Fruit fly (Drosophila melanogaster) whole organism, embryonic: ENCODE measurements around the gene Trax.

ENCODE experiments used
- Atf-2 ChIP-seq: fragments of 200-800 bp; sonication (Bioruptor generic); optimal IDR thresholded peaks from 2 replicates; lab custom pipeline; 2016; ENCODE audit warnings: missing biosample characterization, missing genetic modification characterization
- Atf6 ChIP-seq: fragments of 200-800 bp; sonication (Bioruptor generic); IDR thresholded peaks from 2 replicates; pipeline ENCODE4 v1.3.6; 2022; ENCODE audit warnings: missing biosample characterization, missing genetic modification characterization
- BtbVII ChIP-seq: fragments of 200-800 bp; sonication (Bioruptor generic); optimal IDR thresholded peaks from 3 replicates; lab custom pipeline; 2017; ENCODE audit warnings: missing biosample characterization, mild to moderate bottlenecking, missing genetic modification characterization
- CG10209 ChIP-seq: fragments of 200-800 bp; sonication (Bioruptor generic); optimal IDR thresholded peaks from 3 replicates; lab custom pipeline; 2017; ENCODE audit warnings: missing biosample characterization, mild to moderate bottlenecking, missing genetic modification characterization, missing genetic modification reagents
- CG11093 ChIP-seq: fragments of 200-800 bp; sonication (Bioruptor generic); IDR thresholded peaks from 3 replicates; pipeline ENCODE4 v1.3.6; 2022; ENCODE audit warnings: missing biosample characterization, missing genetic modification characterization
- CG11398 ChIP-seq: fragments of 200-800 bp; sonication (Bioruptor generic); optimal IDR thresholded peaks from 2 replicates; lab custom pipeline; 2016; ENCODE audit warnings: missing biosample characterization, missing genetic modification characterization
- CG12155 ChIP-seq: fragments of 200-800 bp; sonication (Bioruptor generic); optimal IDR thresholded peaks from 3 replicates; lab custom pipeline; 2016; ENCODE audit warnings: missing biosample characterization, missing genetic modification characterization
- CG12744 ChIP-seq: fragments of 200-800 bp; sonication (Bioruptor generic); optimal IDR thresholded peaks from 2 replicates; lab custom pipeline; 2016; ENCODE audit warnings: missing biosample characterization, missing genetic modification characterization
- CG14050 ChIP-seq: fragments of 200-800 bp; sonication (Bioruptor generic); IDR thresholded peaks from 3 replicates; pipeline ENCODE4 v1.3.6; 2022; ENCODE audit warnings: missing biosample characterization, missing genetic modification characterization
- CG14860 ChIP-seq: fragments of 200-800 bp; sonication (Bioruptor generic); IDR thresholded peaks from 3 replicates; pipeline ENCODE4 v1.3.6; 2022; ENCODE audit warnings: missing biosample characterization, missing genetic modification characterization; ENCODE audit not compliant: partially characterized antibody
- CG16813 ChIP-seq: fragments of 200-800 bp; sonication (Bioruptor generic); IDR thresholded peaks from 3 replicates; pipeline ENCODE4 v1.3.6; 2022; ENCODE audit warnings: missing biosample characterization, missing genetic modification characterization; ENCODE audit not compliant: partially characterized antibody
- CG17385 ChIP-seq: fragments of 200-800 bp; sonication (Bioruptor generic); optimal IDR thresholded peaks from 3 replicates; lab custom pipeline; 2018; ENCODE audit warnings: missing biosample characterization, mild to moderate bottlenecking, missing genetic modification characterization
- CG30020 ChIP-seq: fragments of 200-800 bp; optimal IDR thresholded peaks from 2 replicates; lab custom pipeline; 2019; ENCODE audit warnings: missing biosample characterization, mild to moderate bottlenecking, missing genetic modification characterization, moderate library complexity
- CG3281 ChIP-seq: fragments of 200-800 bp; sonication (Bioruptor generic); optimal IDR thresholded peaks from 3 replicates; lab custom pipeline; 2017; ENCODE audit warnings: missing biosample characterization, mild to moderate bottlenecking, missing genetic modification characterization
- CG34376 ChIP-seq: fragments of 200-800 bp; sonication (Bioruptor generic); optimal IDR thresholded peaks from 2 replicates; lab custom pipeline; 2018; ENCODE audit warnings: missing biosample characterization, mild to moderate bottlenecking, missing genetic modification characterization
- CG5245 ChIP-seq: fragments of 200-800 bp; sonication (Bioruptor generic); optimal IDR thresholded peaks from 3 replicates; lab custom pipeline; 2016; ENCODE audit warnings: missing biosample characterization, missing genetic modification characterization
- CG6654 ChIP-seq: fragments of 200-800 bp; sonication (Bioruptor generic); optimal IDR thresholded peaks from 2 replicates; lab custom pipeline; 2017; ENCODE audit warnings: missing biosample characterization, mild to moderate bottlenecking, missing genetic modification characterization
- CG6765 ChIP-seq: fragments of 200-800 bp; sonication (Bioruptor generic); optimal IDR thresholded peaks from 3 replicates; lab custom pipeline; 2017; ENCODE audit warnings: missing biosample characterization, mild to moderate bottlenecking, missing genetic modification characterization
- CG7271 ChIP-seq: fragments of 200-800 bp; sonication (Bioruptor generic); optimal IDR thresholded peaks from 2 replicates; lab custom pipeline; 2018; ENCODE audit warnings: missing biosample characterization, mild to moderate bottlenecking, missing genetic modification characterization, moderate library complexity
- CG7556 ChIP-seq: fragments of 200-800 bp; sonication (Bioruptor generic); optimal IDR thresholded peaks from 2 replicates; lab custom pipeline; 2017; ENCODE audit warnings: missing biosample characterization, mild to moderate bottlenecking, missing genetic modification characterization
- CG7745 ChIP-seq: fragments of 200-800 bp; sonication (Bioruptor generic); optimal IDR thresholded peaks from 2 replicates; lab custom pipeline; 2018; ENCODE audit warnings: missing biosample characterization, mild to moderate bottlenecking, missing genetic modification characterization, moderate library complexity
- CG8388 ChIP-seq: fragments of 200-800 bp; sonication (Bioruptor generic); optimal IDR thresholded peaks from 2 replicates; lab custom pipeline; 2019; ENCODE audit warnings: missing biosample characterization, mild to moderate bottlenecking, missing genetic modification characterization, moderate library complexity
- CG9215 ChIP-seq: fragments of 200-800 bp; sonication (Bioruptor generic); IDR thresholded peaks from 2 replicates; pipeline ENCODE4 v1.3.6; 2022; ENCODE audit warnings: missing biosample characterization, missing genetic modification characterization
- CG9876 ChIP-seq: fragments of 200-800 bp; sonication (Bioruptor generic); optimal IDR thresholded peaks from 2 replicates; lab custom pipeline; 2016; ENCODE audit warnings: missing biosample characterization, missing genetic modification characterization
- CHES-1-like ChIP-seq: fragments of 200-800 bp; sonication (Bioruptor generic); optimal IDR thresholded peaks from 2 replicates; lab custom pipeline; 2016; ENCODE audit warnings: missing biosample characterization, missing genetic modification characterization
- E2f1 ChIP-seq: fragments of 200-800 bp; sonication (Bioruptor generic); IDR thresholded peaks from 2 replicates; pipeline ENCODE4 v1.3.6; 2022; ENCODE audit warnings: missing biosample characterization, missing genetic modification characterization
- ERR ChIP-seq: fragments of 200-800 bp; sonication (Bioruptor generic); optimal IDR thresholded peaks from 2 replicates; lab custom pipeline; 2016; ENCODE audit warnings: missing biosample characterization, missing genetic modification characterization
- Ets65A ChIP-seq: fragments of 200-800 bp; sonication (Bioruptor generic); peaks from one replicate; lab custom pipeline; 2016; ENCODE audit warnings: missing biosample characterization, missing genetic modification characterization
- Jarid2 ChIP-seq: fragments of 200-800 bp; sonication (Bioruptor generic); optimal IDR thresholded peaks from 3 replicates; lab custom pipeline; 2017; ENCODE audit warnings: mild to moderate bottlenecking, missing biosample characterization, missing genetic modification reagents, missing genetic modification characterization
- Poxn ChIP-seq: fragments of 200-800 bp; sonication (Bioruptor generic); IDR thresholded peaks from 2 replicates; pipeline ENCODE4 v1.3.6; 2022; ENCODE audit warnings: missing biosample characterization, missing genetic modification characterization
- Side ChIP-seq: fragments of 200-800 bp; sonication (Bioruptor generic); optimal IDR thresholded peaks from 2 replicates; lab custom pipeline; 2016; ENCODE audit warnings: missing biosample characterization, missing genetic modification characterization
- Sox100B ChIP-seq: fragments of 200-800 bp; sonication (Bioruptor generic); optimal IDR thresholded peaks from 3 replicates; lab custom pipeline; 2018; ENCODE audit warnings: missing biosample characterization, mild to moderate bottlenecking, missing genetic modification characterization
- ci ChIP-seq: fragments of 200-800 bp; sonication (Bioruptor generic); IDR thresholded peaks from 3 replicates; pipeline ENCODE4 v1.3.6; 2022; ENCODE audit warnings: missing biosample characterization, missing genetic modification characterization
- corto ChIP-seq: fragments of 200-800 bp; sonication (Bioruptor generic); optimal IDR thresholded peaks from 2 replicates; lab custom pipeline; 2016; ENCODE audit warnings: missing biosample characterization, mild to moderate bottlenecking, missing genetic modification characterization, moderate library complexity
- disco-r ChIP-seq: fragments of 200-800 bp; sonication (Bioruptor generic); optimal IDR thresholded peaks from 2 replicates; lab custom pipeline; 2016; ENCODE audit warnings: missing biosample characterization, missing genetic modification characterization
- fru ChIP-seq: fragments of >200 bp; optimal IDR thresholded peaks from 2 replicates; lab custom pipeline; 2017
- gcm2 ChIP-seq: fragments of 200-800 bp; sonication (Bioruptor generic); optimal IDR thresholded peaks from 2 replicates; lab custom pipeline; 2016; ENCODE audit warnings: missing biosample characterization, missing genetic modification characterization
- hth ChIP-seq: fragments of >200 bp; optimal IDR thresholded peaks from 2 replicates; lab custom pipeline; 2017; ENCODE audit warnings: inconsistent platforms
- jigr1 ChIP-seq: fragments of 200-800 bp; sonication (Bioruptor generic); IDR thresholded peaks from 3 replicates; pipeline ENCODE4 v1.3.6; 2022; ENCODE audit warnings: missing biosample characterization, missing genetic modification characterization
- kah ChIP-seq: fragments of 200-800 bp; sonication (Bioruptor generic); optimal IDR thresholded peaks from 2 replicates; lab custom pipeline; 2018; ENCODE audit warnings: missing biosample characterization, mild to moderate bottlenecking, missing genetic modification characterization
- klu ChIP-seq: fragments of 200-800 bp; sonication (Bioruptor generic); IDR thresholded peaks from 2 replicates; pipeline ENCODE4 v1.3.6; 2022; ENCODE audit warnings: missing biosample characterization, missing genetic modification characterization
- lab ChIP-seq: fragments of 200-800 bp; sonication (Bioruptor generic); optimal IDR thresholded peaks from 3 replicates; lab custom pipeline; 2017; ENCODE audit warnings: missing biosample characterization, missing genetic modification characterization, mild to moderate bottlenecking, moderate library complexity, missing genetic modification reagents
- lbe ChIP-seq: fragments of 200-800 bp; sonication (Bioruptor generic); optimal IDR thresholded peaks from 2 replicates; lab custom pipeline; 2016; ENCODE audit warnings: missing biosample characterization, mild to moderate bottlenecking, missing genetic modification characterization
- mld ChIP-seq: fragments of 200-800 bp; sonication (Bioruptor generic); IDR thresholded peaks from 3 replicates; pipeline ENCODE4 v1.3.6; 2022; ENCODE audit warnings: missing biosample characterization, missing genetic modification characterization; ENCODE audit not compliant: partially characterized antibody
- prd ChIP-seq, 3 experiments: fragments of >200 bp in 2 of 3; fragments of 200-800 bp in 1 of 3; sonication (Bioruptor generic) in 1 of 3; optimal IDR thresholded peaks in 2 of 3; IDR thresholded peaks in 1 of 3; 2 replicates in 2 of 3; 3 replicates in 1 of 3; pipeline versions ENCODE4 v1.3.6 to Lab custom; 2017 to 2022; ENCODE audit warnings: missing biosample characterization in 1 of 3, missing genetic modification characterization in 1 of 3
- slou ChIP-seq: fragments of 200-800 bp; sonication (Bioruptor generic); optimal IDR thresholded peaks from 3 replicates; lab custom pipeline; 2016; ENCODE audit warnings: missing biosample characterization, missing genetic modification characterization
- sr ChIP-seq: fragments of 200-800 bp; sonication (Bioruptor generic); IDR thresholded peaks from 3 replicates; pipeline ENCODE4 v1.3.6; 2022; ENCODE audit warnings: missing biosample characterization, missing genetic modification characterization
- ssp ChIP-seq: fragments of 200-800 bp; sonication (Bioruptor generic); IDR thresholded peaks from 2 replicates; pipeline ENCODE4 v1.3.6; 2022; ENCODE audit warnings: missing biosample characterization, missing genetic modification characterization
- tin ChIP-seq: fragments of 200-800 bp; sonication (Bioruptor generic); optimal IDR thresholded peaks from 3 replicates; lab custom pipeline; 2016; ENCODE audit warnings: missing biosample characterization, missing genetic modification characterization
- vfl ChIP-seq: fragments of 200-800 bp; sonication (Bioruptor generic); optimal IDR thresholded peaks from 2 replicates; lab custom pipeline; 2016; ENCODE audit warnings: missing biosample characterization, missing genetic modification characterization

Gene Trax

DNA sequence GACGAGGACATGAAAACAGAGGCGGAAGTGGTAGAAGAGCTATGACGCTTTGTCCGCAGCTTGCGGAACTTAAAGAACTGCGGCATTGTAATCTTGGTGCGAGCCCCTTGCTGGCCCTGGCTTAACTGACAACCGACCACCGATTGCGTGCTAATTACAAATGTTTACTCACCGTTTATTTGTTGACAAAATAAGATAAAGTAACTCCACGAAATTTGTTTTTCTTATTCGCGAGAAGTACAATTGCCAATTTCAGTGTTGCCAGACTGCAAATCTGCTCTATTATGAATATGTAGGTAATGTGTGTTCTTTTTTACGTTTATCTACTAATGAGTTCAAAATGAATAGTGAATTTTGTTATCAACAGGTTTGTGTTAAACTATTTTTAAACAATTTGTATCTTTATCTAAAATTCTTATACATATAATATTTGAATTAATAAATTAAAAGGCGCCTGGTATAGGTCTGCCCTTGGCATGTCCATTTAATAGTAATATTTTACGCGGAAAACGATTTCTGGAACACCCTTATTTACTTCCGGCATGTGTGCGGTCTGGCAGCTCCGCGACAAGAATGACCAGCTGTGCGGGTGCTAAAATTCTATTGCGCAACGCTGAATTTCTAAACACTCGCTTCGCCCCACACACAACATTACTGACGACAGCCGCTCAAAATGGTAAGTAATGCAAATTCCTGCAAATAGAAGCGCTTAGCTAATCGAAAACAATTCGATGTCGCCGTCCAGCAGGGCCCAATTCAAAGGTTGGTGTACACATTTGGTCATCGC lies 4.7 kb upstream of the Trax start, which contains the start of the genes Atg4b and Hibch (continued):
- TF ChIP-seq CG12744 (GFP tag; lab: Kevin White, UChicago) (no peak), E2f1 (GFP tag; lab: Robert Waterston, UW) (peak; percentile 68), CHES-1-like (peak; percentile 5), CG17385 (GFP tag; lab: Kevin White, UChicago) (peak; percentile 64), sr (no peak), CG7745 (tag; lab: Kevin White, UChicago) (no peak), Sox100B (GFP tag; lab: Kevin White, UChicago) (no peak), lab (GFP tag; lab: Kevin White, UChicago) (no peak), CG14050 (GFP tag; lab: Robert Waterston, UW) (peak; percentile 63; the same call in 2 of the 3 replicates), CG12155 (peak; percentile 82), hth (lab: Kevin White, UChicago) (no peak), CG3281 (GFP tag; lab: Kevin White, UChicago) (peak; percentile 88), CG7556 (peak; percentile 87), CG9215 (GFP tag; lab: Robert Waterston, UW) (peak; percentile 86), Side (GFP tag; lab: Kevin White, UChicago) (no peak), Poxn (GFP tag; lab: Robert Waterston, UW) (no peak; the same call in 1 of the 2 replicates), jigr1 (GFP tag; lab: Robert Waterston, UW) (peak; percentile 45; the same call in 1 of the 3 replicates), corto (GFP tag; lab: Kevin White, UChicago) (no peak), CG5245 (peak; percentile 70), CG16813 (no peak), gcm2 (GFP tag; lab: Kevin White, UChicago) (peak; percentile 4), CG6654 (GFP tag; lab: Kevin White, UChicago) (peak; percentile 63), Atf-2 (no peak), CG6765 (GFP tag; lab: Kevin White, UChicago) (peak; percentile 70), Ets65A (GFP tag; lab: Kevin White, UChicago) (peak; percentile 89), disco-r (GFP tag; lab: Kevin White, UChicago) (no peak), ci (peak; percentile 74; the same call in 2 of the 3 replicates), slou (peak; percentile 79), CG10209 (GFP tag; lab: Kevin White, UChicago) (peak; percentile 85), Jarid2 (GFP tag; lab: Kevin White, UChicago) (no peak), CG8388 (GFP tag; lab: Kevin White, UChicago) (peak; percentile 76), ERR (GFP tag; lab: Kevin White, UChicago) (no peak), Atf6 (GFP tag; lab: Robert Waterston, UW) (peak; percentile 83; the same call in 1 of the 2 replicates), BtbVII (peak; percentile 84), ssp (GFP tag; lab: Robert Waterston, UW) (peak; percentile 75), CG11093 (GFP tag; lab: Robert Waterston, UW) (peak; percentile 73; the same call in 2 of the 3 replicates), prd (optimal IDR thresholded peaks at IDR 0.05; lab: Kevin White, UChicago) (no peak), prd (GFP tag; IDR thresholded peaks at IDR 0.05; lab: Robert Waterston, UW) (peak; percentile 89), CG7271 (no peak), vfl (GFP tag; lab: Kevin White, UChicago) (peak; percentile 43), CG11398 (GFP tag; lab: Kevin White, UChicago) (no peak), mld (GFP tag; lab: Robert Waterston, UW) (no peak), CG9876 (GFP tag; lab: Kevin White, UChicago) (no peak), lbe (GFP tag; lab: Kevin White, UChicago) (peak; percentile 80), klu (GFP tag; lab: Robert Waterston, UW) (peak; percentile 87), CG34376 (GFP tag; lab: Kevin White, UChicago) (peak; percentile 82), CG14860 (GFP tag; lab: Robert Waterston, UW) (no peak), kah (peak; percentile 65), CG30020 (peak; percentile 79), fru (lab: Kevin White, UChicago) (no peak), tin (GFP tag; lab: Kevin White, UChicago) (peak; percentile 84)
